Comparison of ENCODE assay signal across 4 fruit fly cellular contexts in genomic region chrX:10219955-10220354, dm6.
A peak's percentile ranks its signal among the peaks of the same experiment; 100 is the strongest.
TF ChIP-seq lines count a peak whose summit lies in the region.

Gene CG34408, plus strand, starts transcription at chrX:10220110.

- no peak for TF ChIP-seq CTCF in whole organism, embryonic (GFP tag; optimal IDR thresholded peaks at IDR 0.05; lab: Kevin White, UChicago)

TF ChIP-seq in whole organism, adult, 20 proteins besides CTCF, POLR2A, EP300 and RAD21:
- TF ChIP-seq ovo (GFP tag; optimal IDR thresholded peaks at IDR 0.05; lab: Kevin White, UChicago) (no peak), CG33017 (tag; optimal IDR thresholded peaks at IDR 0.05; lab: Kevin White, UChicago) (no peak), Clk (GFP tag; optimal IDR thresholded peaks at IDR 0.05; lab: Kevin White, UChicago) (no peak), kay (GFP tag; lab: Kevin White, UChicago; ENCODE audit: borderline replicate concordance) (no peak), toe (GFP tag; optimal IDR thresholded peaks at IDR 0.05; lab: Kevin White, UChicago) (no peak), CG5204 (GFP tag; optimal IDR thresholded peaks at IDR 0.05; lab: Kevin White, UChicago) (no peak), cnc (optimal IDR thresholded peaks at IDR 0.05; lab: Kevin White, UChicago) (no peak), CG7045 (GFP tag; optimal IDR thresholded peaks at IDR 0.05; lab: Kevin White, UChicago) (no peak), CG12768 (GFP tag; optimal IDR thresholded peaks at IDR 0.05; lab: Kevin White, UChicago) (no peak), Mnt (GFP tag; optimal IDR thresholded peaks at IDR 0.05; lab: Kevin White, UChicago) (peak; percentile 0), cic (GFP tag; optimal IDR thresholded peaks at IDR 0.05; lab: Kevin White, UChicago) (no peak), Hr96 (GFP tag; optimal IDR thresholded peaks at IDR 0.05; lab: Kevin White, UChicago) (no peak), CG11617 (GFP tag; optimal IDR thresholded peaks at IDR 0.05; lab: Kevin White, UChicago) (peak; percentile 1), pad (GFP tag; optimal IDR thresholded peaks at IDR 0.05; lab: Kevin White, UChicago) (peak; percentile 22), CG1620 (GFP tag; optimal IDR thresholded peaks at IDR 0.05; lab: Kevin White, UChicago) (no peak), Crg-1 (GFP tag; optimal IDR thresholded peaks at IDR 0.05; lab: Kevin White, UChicago) (no peak), CG14711 (tag; optimal IDR thresholded peaks at IDR 0.05; lab: Kevin White, UChicago) (peak; percentile 16), bab1 (GFP tag; optimal IDR thresholded peaks at IDR 0.05; lab: Kevin White, UChicago) (peak; percentile 15), CG7101 (tag; optimal IDR thresholded peaks at IDR 0.05; lab: Kevin White, UChicago) (peak; percentile 22), tj (GFP tag; optimal IDR thresholded peaks at IDR 0.05; lab: Kevin White, UChicago) (peak; percentile 6)
TF ChIP-seq in whole organism, adult: peak in this region for 7.

TF ChIP-seq in whole organism, embryonic, 481 proteins besides CTCF, POLR2A, EP300 and RAD21 (continues in another document):
- peak; percentile 11 for TF ChIP-seq CoRest (tag; optimal IDR thresholded peaks at IDR 0.05; lab: Kevin White, UChicago)
- TF ChIP-seq CG7372 (GFP tag; IDR thresholded peaks at IDR 0.05; lab: Robert Waterston, UW): no peak
- no peak for TF ChIP-seq CG10565 (GFP tag; optimal IDR thresholded peaks at IDR 0.05; lab: Kevin White, UChicago)
- no peak for TF ChIP-seq ase (GFP tag; IDR thresholded peaks at IDR 0.05; lab: Robert Waterston, UW)
- TF ChIP-seq da (GFP tag; optimal IDR thresholded peaks at IDR 0.05; lab: Kevin White, UChicago): no peak
- no peak for TF ChIP-seq dm (GFP tag; optimal IDR thresholded peaks at IDR 0.05; lab: Kevin White, UChicago)
- no peak for TF ChIP-seq lilli (GFP tag; optimal IDR thresholded peaks at IDR 0.05; lab: Kevin White, UChicago)
- no peak for TF ChIP-seq CG4707 (GFP tag; optimal IDR thresholded peaks at IDR 0.05; lab: Kevin White, UChicago)
- TF ChIP-seq ato (GFP tag; IDR thresholded peaks at IDR 0.05; lab: Robert Waterston, UW; ENCODE audit: partially characterized antibody): no peak
- TF ChIP-seq chif (GFP tag; optimal IDR thresholded peaks at IDR 0.05; lab: Kevin White, UChicago): no peak
- TF ChIP-seq CG14710 (tag; optimal IDR thresholded peaks at IDR 0.05; lab: Kevin White, UChicago): no peak
- TF ChIP-seq grau (tag; optimal IDR thresholded peaks at IDR 0.05; lab: Kevin White, UChicago): no peak
- TF ChIP-seq kay (GFP tag; optimal IDR thresholded peaks at IDR 0.05; lab: Kevin White, UChicago): no peak
- TF ChIP-seq Atf-2 (GFP tag; optimal IDR thresholded peaks at IDR 0.05; lab: Kevin White, UChicago): no peak
- TF ChIP-seq Atf3 (GFP tag; optimal IDR thresholded peaks at IDR 0.05; lab: Kevin White, UChicago): no peak
- no peak for TF ChIP-seq Sin3A (optimal IDR thresholded peaks at IDR 0.05; lab: Kevin White, UChicago)
- TF ChIP-seq CG33213 (GFP tag; optimal IDR thresholded peaks at IDR 0.05; lab: Kevin White, UChicago): no peak
- TF ChIP-seq wor (GFP tag; IDR thresholded peaks at IDR 0.05; lab: Robert Waterston, UW): no peak
- TF ChIP-seq E2f2 (GFP tag; IDR thresholded peaks at IDR 0.05; lab: Robert Waterston, UW): peak; percentile 42; the same call in 1 of the 2 replicates
- no peak for TF ChIP-seq z (GFP tag; IDR thresholded peaks at IDR 0.05; lab: Robert Waterston, UW)
- TF ChIP-seq CkIIα-i1 (GFP tag; IDR thresholded peaks at IDR 0.05; lab: Robert Waterston, UW): no peak
- no peak for TF ChIP-seq CG11093 (GFP tag; IDR thresholded peaks at IDR 0.05; lab: Robert Waterston, UW)
- TF ChIP-seq Dip2 (GFP tag; IDR thresholded peaks at IDR 0.05; lab: Robert Waterston, UW): no peak
- no peak for TF ChIP-seq CG13123 (GFP tag; optimal IDR thresholded peaks at IDR 0.05; lab: Kevin White, UChicago)
- TF ChIP-seq MBD-R2 (GFP tag; IDR thresholded peaks at IDR 0.05; lab: Robert Waterston, UW): peak; percentile 45
- no peak for TF ChIP-seq CG10543 (GFP tag; optimal IDR thresholded peaks at IDR 0.05; lab: Kevin White, UChicago)

TF ChIP-seq in whole organism, prepupa, 60 proteins besides CTCF, POLR2A, EP300 and RAD21:
- TF ChIP-seq Smox (GFP tag; optimal IDR thresholded peaks at IDR 0.05; lab: Kevin White, UChicago) (no peak), Eip78C (GFP tag; lab: Kevin White, UChicago) (peak; percentile 66)

TF ChIP-seq in whole organism, pupa, 21 proteins besides CTCF, POLR2A, EP300 and RAD21:
- no peak for TF ChIP-seq CG9948 (tag; optimal IDR thresholded peaks at IDR 0.05; lab: Kevin White, UChicago)
- no peak for TF ChIP-seq Snoo (tag; optimal IDR thresholded peaks at IDR 0.05; lab: Kevin White, UChicago)
- TF ChIP-seq gl (tag; optimal IDR thresholded peaks at IDR 0.05; lab: Kevin White, UChicago): no peak
- 0 out of 3 replicates have a peak, but pooled peaks have one; percentile 14 for TF ChIP-seq CG4496 (GFP tag; IDR thresholded peaks at IDR 0.05; lab: Robert Waterston, UW)
- no peak for TF ChIP-seq CG10348 (GFP tag; IDR thresholded peaks at IDR 0.05; lab: Robert Waterston, UW)
